Fruit fly (Drosophila melanogaster): ENCODE results near the gene Tsp26A.
A peak's percentile ranks its signal among the peaks of the same experiment; 100 is the strongest.

Gene Tsp26A

dm6 chr2L:5967702-5968616 is 32.1 kb upstream of the Tsp26A start, which contains the start of the genes CG13992 and Ucp4C:
TSS of gene CG13992 (minus strand) at chr2L:5967752.
TSS of gene Ucp4C (plus strand) at chr2L:5968566.
- TF ChIP-seq usp (GFP tag; optimal IDR thresholded peaks at IDR 0.05) (no peak), CG32264 (GFP tag; optimal IDR thresholded peaks at IDR 0.05) (no peak), HLH106 (tag; optimal IDR thresholded peaks at IDR 0.05) (no peak), rgr (GFP tag; optimal IDR thresholded peaks at IDR 0.05) (no peak), CG9705 (GFP tag; optimal IDR thresholded peaks at IDR 0.05) (no peak), OdsH (GFP tag; optimal IDR thresholded peaks at IDR 0.05) (no peak), GATAd (GFP tag; optimal IDR thresholded peaks at IDR 0.05) (no peak), Hr78 (GFP tag; optimal IDR thresholded peaks at IDR 0.05) (no peak)

- TF ChIP-seq CrebA (GFP tag; optimal IDR thresholded peaks at IDR 0.05; ENCODE audit: borderline replicate concordance) (no peak), Dfd (GFP tag; optimal IDR thresholded peaks at IDR 0.05) (no peak), h (GFP tag; optimal IDR thresholded peaks at IDR 0.05) (no peak), Dif (GFP tag; optimal IDR thresholded peaks at IDR 0.05; ENCODE audit: partially characterized antibody) (no peak), HLH106 (tag; optimal IDR thresholded peaks at IDR 0.05) (no peak), GATAd (GFP tag; optimal IDR thresholded peaks at IDR 0.05) (no peak), psq (GFP tag; optimal IDR thresholded peaks at IDR 0.05) (no peak)
Observed at dm6 chr2L:5969559-5969958, 30.5 kb upstream of the Tsp26A start, which contains the start of gene Ucp4B. TSS of gene Ucp4B (plus strand) at chr2L:5969859.

- TF ChIP-seq brk (GFP tag; optimal IDR thresholded peaks at IDR 0.05) = peak; percentile 51
- no peak for TF ChIP-seq Vsx2 (GFP tag; optimal IDR thresholded peaks at IDR 0.05; ENCODE audit: partially characterized antibody)
- no peak for TF ChIP-seq foxo (GFP tag; optimal IDR thresholded peaks at IDR 0.05)
- TF ChIP-seq Myc (optimal IDR thresholded peaks at IDR 0.05) = no peak
- no peak for TF ChIP-seq br (GFP tag; optimal IDR thresholded peaks at IDR 0.05)
- TF ChIP-seq h (GFP tag; optimal IDR thresholded peaks at IDR 0.05) = peak; percentile 39
- TF ChIP-seq Mio (GFP tag; optimal IDR thresholded peaks at IDR 0.05) = no peak
- TF ChIP-seq lola (GFP tag; optimal IDR thresholded peaks at IDR 0.05) = no peak
- TF ChIP-seq Rel (GFP tag; optimal IDR thresholded peaks at IDR 0.05) = no peak
- peak; percentile 33 for TF ChIP-seq Rel (tag; optimal IDR thresholded peaks at IDR 0.05)
- TF ChIP-seq Hnf4 (GFP tag; optimal IDR thresholded peaks at IDR 0.05) = no peak
Observed at dm6 chr2L:5971093-5971808, 28.8 kb upstream of the Tsp26A start.

- TF ChIP-seq pan (optimal IDR thresholded peaks at IDR 0.05) (no peak), Mio (GFP tag; optimal IDR thresholded peaks at IDR 0.05) (no peak), usp (GFP tag; optimal IDR thresholded peaks at IDR 0.05) (no peak), h (GFP tag; optimal IDR thresholded peaks at IDR 0.05) (peak; percentile 80), Rel (GFP tag; optimal IDR thresholded peaks at IDR 0.05) (no peak), Rel (tag; optimal IDR thresholded peaks at IDR 0.05) (no peak), dmrt93B (GFP tag; optimal IDR thresholded peaks at IDR 0.05) (peak; percentile 17), Dif (GFP tag; optimal IDR thresholded peaks at IDR 0.05; ENCODE audit: partially characterized antibody) (no peak), CG32264 (GFP tag; optimal IDR thresholded peaks at IDR 0.05) (peak; percentile 46), br (GFP tag; optimal IDR thresholded peaks at IDR 0.05) (peak; percentile 73), N (GFP tag; optimal IDR thresholded peaks at IDR 0.05) (no peak), Myc (optimal IDR thresholded peaks at IDR 0.05) (no peak), foxo (GFP tag; optimal IDR thresholded peaks at IDR 0.05) (no peak), CrebA (GFP tag; optimal IDR thresholded peaks at IDR 0.05; ENCODE audit: borderline replicate concordance) (peak; percentile 54), Jra (GFP tag; optimal IDR thresholded peaks at IDR 0.05) (peak; percentile 39), HLH106 (tag; optimal IDR thresholded peaks at IDR 0.05) (peak; percentile 60), tai (GFP tag; optimal IDR thresholded peaks at IDR 0.05) (no peak), rgr (GFP tag; optimal IDR thresholded peaks at IDR 0.05) (peak; percentile 68), fru (GFP tag; optimal IDR thresholded peaks at IDR 0.05) (peak; percentile 61), Hr83 (GFP tag; optimal IDR thresholded peaks at IDR 0.05; ENCODE audit: poor library complexity, severe bottlenecking) (no peak), Hr78 (GFP tag; optimal IDR thresholded peaks at IDR 0.05) (no peak), sv (GFP tag; optimal IDR thresholded peaks at IDR 0.05) (peak; percentile 9), Dfd (GFP tag; optimal IDR thresholded peaks at IDR 0.05) (no peak), GATAd (GFP tag; optimal IDR thresholded peaks at IDR 0.05) (no peak), lola (GFP tag; optimal IDR thresholded peaks at IDR 0.05) (no peak), CG9705 (GFP tag; optimal IDR thresholded peaks at IDR 0.05) (no peak), OdsH (GFP tag; optimal IDR thresholded peaks at IDR 0.05) (peak; percentile 65), dsf (GFP tag; optimal IDR thresholded peaks at IDR 0.05; ENCODE audit: borderline replicate concordance) (peak; percentile 31), brk (GFP tag; optimal IDR thresholded peaks at IDR 0.05) (no peak), Sp1 (GFP tag; optimal IDR thresholded peaks at IDR 0.05) (peak; percentile 59), ey (GFP tag; optimal IDR thresholded peaks at IDR 0.05) (peak; percentile 67), psq (GFP tag; optimal IDR thresholded peaks at IDR 0.05) (peak; percentile 58), woc (GFP tag; optimal IDR thresholded peaks at IDR 0.05) (peak; percentile 62), jim (GFP tag; optimal IDR thresholded peaks at IDR 0.05) (no peak), Vsx2 (GFP tag; optimal IDR thresholded peaks at IDR 0.05; ENCODE audit: partially characterized antibody) (no peak), Abd-B (GFP tag; optimal IDR thresholded peaks at IDR 0.05) (no peak), sage (GFP tag; optimal IDR thresholded peaks at IDR 0.05) (no peak), Hnf4 (GFP tag; optimal IDR thresholded peaks at IDR 0.05) (peak; percentile 60)
Observed at dm6 chr2L:5972005-5972404, 28.0 kb upstream of the Tsp26A start.

All from whole organism, wandering third instar larva.